Fruit fly (Drosophila melanogaster): ENCODE data around the gene PolA2.
A peak's percentile ranks its signal among the peaks of the same experiment; 100 is the strongest.

The PolA2 gene

dm6 chr3R:27253136-27253920 is 14.4 kb downstream of the PolA2 start, which contains the start of gene pll (continued):
- TF ChIP-seq HLH3B (GFP tag; IDR thresholded peaks at IDR 0.05), result peak; percentile 89
- peak; percentile 96 for TF ChIP-seq slbo (GFP tag; IDR thresholded peaks at IDR 0.05)
- peak; percentile 68 for TF ChIP-seq HLH54F (GFP tag; optimal IDR thresholded peaks at IDR 0.05)
- no peak for TF ChIP-seq tio (GFP tag; optimal IDR thresholded peaks at IDR 0.05)
- peak; percentile 30 for TF ChIP-seq CG6683 (GFP tag; optimal IDR thresholded peaks at IDR 0.05)
- peak; percentile 58 for TF ChIP-seq ap (GFP tag; IDR thresholded peaks at IDR 0.05)
- peak; percentile 85 for TF ChIP-seq HmgZ (tag; optimal IDR thresholded peaks at IDR 0.05)
- TF ChIP-seq CG10543 (GFP tag; optimal IDR thresholded peaks at IDR 0.05), result peak; percentile 41
- TF ChIP-seq maf-S (GFP tag; optimal IDR thresholded peaks at IDR 0.05), result peak; percentile 74
- peak; percentile 95 for TF ChIP-seq CG11456 (GFP tag; IDR thresholded peaks at IDR 0.05)
- no peak for TF ChIP-seq Dfd (GFP tag; optimal IDR thresholded peaks at IDR 0.05)
- TF ChIP-seq ttk (GFP tag; IDR thresholded peaks at IDR 0.05), result peak; percentile 84
- peak; percentile 50 for TF ChIP-seq Asciz (GFP tag; optimal IDR thresholded peaks at IDR 0.05)
- TF ChIP-seq ATbp (GFP tag; optimal IDR thresholded peaks at IDR 0.05), result no peak
- peak; percentile 81 for TF ChIP-seq CG13775 (GFP tag; optimal IDR thresholded peaks at IDR 0.05)
- peak; percentile 72 for TF ChIP-seq CG7556 (GFP tag; optimal IDR thresholded peaks at IDR 0.05)
- 0 out of 2 replicates have a peak, but pooled peaks have one; percentile 27 for TF ChIP-seq dan (GFP tag; IDR thresholded peaks at IDR 0.05)
- TF ChIP-seq CG14050 (GFP tag; IDR thresholded peaks at IDR 0.05), result peak; percentile 68
- TF ChIP-seq so (GFP tag; IDR thresholded peaks at IDR 0.05), result peak; percentile 86
- peak; percentile 37; the same call in 1 of the 2 replicates for TF ChIP-seq Dref (GFP tag; IDR thresholded peaks at IDR 0.05)
- peak; percentile 35 for TF ChIP-seq CG34376 (GFP tag; optimal IDR thresholded peaks at IDR 0.05)
- TF ChIP-seq fd3F (GFP tag; optimal IDR thresholded peaks at IDR 0.05), result peak; percentile 75
- peak; percentile 83 for TF ChIP-seq CG7372 (GFP tag; IDR thresholded peaks at IDR 0.05)
- no peak for TF ChIP-seq pan (optimal IDR thresholded peaks at IDR 0.05)
- peak in 1 of 2 experiments; percentile 94 for TF ChIP-seq pan (GFP tag; optimal IDR thresholded peaks at IDR 0.05 in 1 of 2, IDR thresholded peaks at IDR 0.05 in 1 of 2)
- TF ChIP-seq nmo (GFP tag; optimal IDR thresholded peaks at IDR 0.05), result peak; percentile 89
- peak; percentile 80 for TF ChIP-seq CG10267 (tag; optimal IDR thresholded peaks at IDR 0.05)
- no peak for TF ChIP-seq CG15011 (GFP tag; optimal IDR thresholded peaks at IDR 0.05)
- peak; percentile 90 for TF ChIP-seq tgo (GFP tag; IDR thresholded peaks at IDR 0.05)
- TF ChIP-seq h (optimal IDR thresholded peaks at IDR 0.05), result no peak
- TF ChIP-seq CG17361 (GFP tag; IDR thresholded peaks at IDR 0.05), result no peak; the same call in none of the 3 replicates
- peak; percentile 26 for TF ChIP-seq CG1792 (GFP tag; optimal IDR thresholded peaks at IDR 0.05)
- peak; percentile 93 for TF ChIP-seq CG14441 (GFP tag; IDR thresholded peaks at IDR 0.05)
- peak; percentile 82 for TF ChIP-seq H15 (GFP tag; IDR thresholded peaks at IDR 0.05)
- TF ChIP-seq CG4820 (GFP tag; optimal IDR thresholded peaks at IDR 0.05), result peak; percentile 68
- TF ChIP-seq slp2 (GFP tag; optimal IDR thresholded peaks at IDR 0.05), result peak; percentile 28
- no peak for TF ChIP-seq CG9437 (GFP tag; optimal IDR thresholded peaks at IDR 0.05)
- TF ChIP-seq toy (GFP tag; IDR thresholded peaks at IDR 0.05), result no peak
- TF ChIP-seq chm (GFP tag; IDR thresholded peaks at IDR 0.05), result peak; percentile 92
- peak; percentile 79; the same call in 2 of the 3 replicates for TF ChIP-seq CG3726 (GFP tag; IDR thresholded peaks at IDR 0.05)
- TF ChIP-seq CG31388 (GFP tag; optimal IDR thresholded peaks at IDR 0.05), result peak; percentile 44
- peak; percentile 40 for TF ChIP-seq ftz-f1 (GFP tag; optimal IDR thresholded peaks at IDR 0.05)
- TF ChIP-seq CG15514 (GFP tag; optimal IDR thresholded peaks at IDR 0.05), result peak; percentile 79
- peak; percentile 8 for TF ChIP-seq CG6765 (GFP tag; optimal IDR thresholded peaks at IDR 0.05)
- TF ChIP-seq CG11085 (GFP tag; IDR thresholded peaks at IDR 0.05), result peak; percentile 77; the same call in 1 of the 2 replicates
- peak; percentile 51 for TF ChIP-seq Dad (GFP tag; optimal IDR thresholded peaks at IDR 0.05)
- peak; percentile 84 for TF ChIP-seq CG31224 (GFP tag; IDR thresholded peaks at IDR 0.05)
- TF ChIP-seq Hr78 (GFP tag; optimal IDR thresholded peaks at IDR 0.05), result no peak
- TF ChIP-seq CG33557 (GFP tag; optimal IDR thresholded peaks at IDR 0.05), result peak; percentile 40
- TF ChIP-seq gro (GFP tag; optimal IDR thresholded peaks at IDR 0.05), result peak; percentile 58

Measured in whole organism, embryonic.